Worm (Caenorhabditis elegans): ENCODE measurements around the gene Y38C1AA.12.

DNA sequence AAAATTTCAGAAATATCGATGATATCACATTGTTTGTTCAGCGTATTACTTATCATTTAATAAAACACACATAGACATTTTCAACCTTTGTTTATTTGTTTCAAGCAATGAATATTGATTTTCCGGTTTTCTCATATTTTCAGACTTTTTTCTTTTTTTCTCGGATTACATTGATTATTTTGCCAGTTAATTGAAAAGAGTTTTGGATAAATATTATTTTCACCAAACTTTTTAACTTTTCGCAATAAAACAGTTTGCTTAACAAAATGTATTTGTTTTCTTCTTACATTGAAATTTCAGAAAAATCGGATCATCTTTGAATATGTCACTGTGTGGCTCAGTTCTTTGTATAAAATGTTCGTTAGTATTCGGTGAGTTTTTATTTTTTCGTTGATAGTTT lies 29.5 kb upstream of the Y38C1AA.12 start, which contains the start of gene Y38C1AA.6:
- TF ChIP-seq egl-27 (tag; optimal IDR thresholded peaks at IDR 0.05), result no peak
- no peak for TF ChIP-seq elt-2 (tag; optimal IDR thresholded peaks at IDR 0.05)
- TF ChIP-seq aha-1 (tag; optimal IDR thresholded peaks at IDR 0.05), result no peak
- TF ChIP-seq nhr-76 (tag; optimal IDR thresholded peaks at IDR 0.05), result no peak
- TF ChIP-seq aly-2 (tag; optimal IDR thresholded peaks at IDR 0.05), result no peak
